Worm (Caenorhabditis elegans): Measurements from ENCODE around the gene vkmt-1.

ce11 chrIV:12236011-12236410 is 42.5 kb upstream of the vkmt-1 start, which contains the start of gene sre-16:
- TF ChIP-seq lin-39 (tag; optimal IDR thresholded peaks at IDR 0.05) (no peak), ama-1 (optimal IDR thresholded peaks at IDR 0.05) (no peak), fos-1 (tag; optimal IDR thresholded peaks at IDR 0.05) (no peak), ztf-11 (tag; optimal IDR thresholded peaks at IDR 0.05) (no peak), nhr-77 (tag; optimal IDR thresholded peaks at IDR 0.05) (no peak), snpc-1.2 (GFP tag; IDR thresholded peaks at IDR 0.05) (no peak), snpc-4 (tag; optimal IDR thresholded peaks at IDR 0.05) (no peak), madf-9 (GFP tag; conservative IDR thresholded peaks at IDR 0.05) (no peak), nhr-25 (tag; optimal IDR thresholded peaks at IDR 0.05; ENCODE audit: borderline replicate concordance, insufficient read depth) (no peak), ceh-28 (tag; optimal IDR thresholded peaks at IDR 0.05) (no peak), lin-15B (tag; optimal IDR thresholded peaks at IDR 0.05) (no peak), lin-13 (GFP tag; optimal IDR thresholded peaks at IDR 0.05) (no peak)

All from whole organism, L4 larva.